Worm (Caenorhabditis elegans): ENCODE measurements around the gene mrps-23.

mrps-23 gene

ce11 chrIII:9523581-9523980 lies at the start of gene mrps-23:
Gene mrps-23, minus strand, starts transcription at chrIII:9523672.
- no peak for TF ChIP-seq tbx-8 (GFP tag; optimal IDR thresholded peaks at IDR 0.05)
- no peak for TF ChIP-seq ceh-39 (tag; optimal IDR thresholded peaks at IDR 0.05)
- TF ChIP-seq ceh-83 (GFP tag; optimal IDR thresholded peaks at IDR 0.05), result peak; percentile 13
- TF ChIP-seq snpc-4 (tag; optimal IDR thresholded peaks at IDR 0.05), result no peak
- TF ChIP-seq mep-1 (tag; optimal IDR thresholded peaks at IDR 0.05), result peak; percentile 16
- no peak for TF ChIP-seq blmp-1 (tag; optimal IDR thresholded peaks at IDR 0.05)
- no peak for TF ChIP-seq M03D4.4 (tag; optimal IDR thresholded peaks at IDR 0.05)
- no peak for TF ChIP-seq flh-1 (GFP tag; optimal IDR thresholded peaks at IDR 0.05)
- no peak for TF ChIP-seq drap-1 (GFP tag; optimal IDR thresholded peaks at IDR 0.05)
- no peak for TF ChIP-seq zip-8 (tag; optimal IDR thresholded peaks at IDR 0.05)
- TF ChIP-seq lsy-2 (tag; optimal IDR thresholded peaks at IDR 0.05), result peak; percentile 36
- TF ChIP-seq elt-3 (tag; optimal IDR thresholded peaks at IDR 0.05), result no peak

- TF ChIP-seq ceh-39 (tag; optimal IDR thresholded peaks at IDR 0.05) (no peak), lin-32 (GFP tag; optimal IDR thresholded peaks at IDR 0.05) (no peak), nhr-237 (tag; optimal IDR thresholded peaks at IDR 0.05) (no peak)
Measured at ce11 chrIII:9570869-9571268, 47.4 kb upstream of the mrps-23 start.

ce11 chrIII:9568451-9568850 lies 45.0 kb upstream of the mrps-23 start, which contains the start of gene C48B4.13:
Gene C48B4.13, plus strand, starts transcription at chrIII:9568751.
- TF ChIP-seq nhr-237 (tag; optimal IDR thresholded peaks at IDR 0.05), result no peak
- TF ChIP-seq drap-1 (GFP tag; optimal IDR thresholded peaks at IDR 0.05), result no peak
- TF ChIP-seq zip-8 (tag; optimal IDR thresholded peaks at IDR 0.05), result no peak
- no peak for TF ChIP-seq ham-2 (GFP tag; optimal IDR thresholded peaks at IDR 0.05)
- TF ChIP-seq sem-2 (GFP tag; optimal IDR thresholded peaks at IDR 0.05), result no peak
- no peak for TF ChIP-seq flh-1 (GFP tag; optimal IDR thresholded peaks at IDR 0.05)
- TF ChIP-seq elt-3 (tag; optimal IDR thresholded peaks at IDR 0.05), result no peak
- no peak for TF ChIP-seq lsy-2 (tag; optimal IDR thresholded peaks at IDR 0.05)
- no peak for TF ChIP-seq unc-120 (tag; optimal IDR thresholded peaks at IDR 0.05; ENCODE audit: poor library complexity, severe bottlenecking)
- TF ChIP-seq mab-5 (tag; optimal IDR thresholded peaks at IDR 0.05), result no peak
- TF ChIP-seq nhr-12 (tag; optimal IDR thresholded peaks at IDR 0.05), result no peak
- TF ChIP-seq nhr-28 (tag; optimal IDR thresholded peaks at IDR 0.05), result no peak
- TF ChIP-seq ztf-11 (tag; optimal IDR thresholded peaks at IDR 0.05), result no peak
- no peak for TF ChIP-seq nhr-76 (tag; optimal IDR thresholded peaks at IDR 0.05)
- no peak for TF ChIP-seq bed-3 (GFP tag; optimal IDR thresholded peaks at IDR 0.05)
- TF ChIP-seq unc-39 (tag; optimal IDR thresholded peaks at IDR 0.05), result no peak
- TF ChIP-seq ces-1 (GFP tag; optimal IDR thresholded peaks at IDR 0.05), result no peak
- TF ChIP-seq nhr-2 (tag; optimal IDR thresholded peaks at IDR 0.05), result no peak

ce11 chrIII:9565973-9566372 lies 42.5 kb upstream of the mrps-23 start, which contains the start of gene C48B4.11:
Gene C48B4.11, minus strand, starts transcription at chrIII:9566115.
- TF ChIP-seq elt-3 (tag; optimal IDR thresholded peaks at IDR 0.05) (no peak), pha-4 (tag; optimal IDR thresholded peaks at IDR 0.05) (no peak), ceh-83 (GFP tag; optimal IDR thresholded peaks at IDR 0.05) (no peak), ces-1 (GFP tag; optimal IDR thresholded peaks at IDR 0.05) (no peak), hlh-1 (tag; optimal IDR thresholded peaks at IDR 0.05) (no peak)

DNA sequence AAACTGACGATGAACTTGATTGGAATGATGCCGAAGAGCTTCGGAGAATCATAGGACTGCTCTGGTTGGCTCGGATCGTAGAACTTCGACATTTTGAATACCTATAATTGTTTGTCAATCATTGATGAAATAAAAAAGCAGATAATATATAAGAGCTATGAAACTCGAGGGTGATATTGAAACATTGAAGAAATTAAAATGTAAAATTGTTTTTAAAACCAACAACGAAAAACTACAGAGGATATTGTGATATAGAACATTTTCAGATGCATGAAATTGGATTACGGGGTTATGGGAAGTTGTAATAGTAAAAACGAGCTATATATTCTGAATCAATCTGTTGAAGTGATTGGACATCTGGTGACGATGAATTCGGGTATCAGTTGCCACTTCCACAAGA lies 40.9 kb upstream of the mrps-23 start, which contains the start of gene C48B4.10:
TSS of gene C48B4.10 (minus strand) at position 101 of the 400 bp plus-strand sequence.
- TF ChIP-seq mab-5 (tag; optimal IDR thresholded peaks at IDR 0.05), result no peak
- TF ChIP-seq hlh-1 (tag; optimal IDR thresholded peaks at IDR 0.05), result no peak
- TF ChIP-seq nhr-237 (tag; optimal IDR thresholded peaks at IDR 0.05), result no peak
- TF ChIP-seq M03D4.4 (tag; optimal IDR thresholded peaks at IDR 0.05), result no peak
- no peak for TF ChIP-seq drap-1 (GFP tag; optimal IDR thresholded peaks at IDR 0.05)
- TF ChIP-seq lin-13 (tag; optimal IDR thresholded peaks at IDR 0.05), result no peak
- TF ChIP-seq blmp-1 (tag; optimal IDR thresholded peaks at IDR 0.05), result no peak
- no peak for TF ChIP-seq nhr-76 (tag; optimal IDR thresholded peaks at IDR 0.05)
- no peak for TF ChIP-seq mls-2 (tag; optimal IDR thresholded peaks at IDR 0.05)
- no peak for TF ChIP-seq nhr-28 (tag; optimal IDR thresholded peaks at IDR 0.05)
- no peak for TF ChIP-seq nhr-2 (tag; optimal IDR thresholded peaks at IDR 0.05)
- TF ChIP-seq bed-3 (GFP tag; optimal IDR thresholded peaks at IDR 0.05), result no peak
- TF ChIP-seq cnd-1 (tag; optimal IDR thresholded peaks at IDR 0.05), result no peak
- TF ChIP-seq unc-120 (tag; optimal IDR thresholded peaks at IDR 0.05; ENCODE audit: poor library complexity, severe bottlenecking), result no peak
- no peak for TF ChIP-seq nhr-12 (tag; optimal IDR thresholded peaks at IDR 0.05)
- no peak for TF ChIP-seq zip-8 (tag; optimal IDR thresholded peaks at IDR 0.05)
- no peak for TF ChIP-seq elt-3 (tag; optimal IDR thresholded peaks at IDR 0.05)
- no peak for TF ChIP-seq ceh-39 (tag; optimal IDR thresholded peaks at IDR 0.05)
- TF ChIP-seq flh-1 (GFP tag; optimal IDR thresholded peaks at IDR 0.05), result no peak
